Worm (Caenorhabditis elegans): ENCODE measurements around the gene mfsd-13.2.

- TF ChIP-seq ceh-18 (tag; optimal IDR thresholded peaks at IDR 0.05) (no peak), ceh-24 (tag; optimal IDR thresholded peaks at IDR 0.05) (no peak), syd-9 (tag; optimal IDR thresholded peaks at IDR 0.05) (no peak), ets-4 (tag; optimal IDR thresholded peaks at IDR 0.05) (no peak), hlh-30 (tag; optimal IDR thresholded peaks at IDR 0.05; ENCODE audit: insufficient read depth) (no peak), pqm-1 (tag; optimal IDR thresholded peaks at IDR 0.05) (no peak), pros-1 (tag; optimal IDR thresholded peaks at IDR 0.05) (no peak)
Measured at ce11 chrII:7187110-7187509, 21.5 kb upstream of the mfsd-13.2 start, which contains the start of gene C27H5.6.

All from whole organism, late embryonic.